Worm (Caenorhabditis elegans) whole organism, midembryonic: Measurements from ENCODE around the gene skr-21.

ENCODE experiments used
- T22C8.4 ChIP-seq: fragments of 200-800 bp; sonication (Bioruptor generic); IDR thresholded peaks from 2 replicates; pipeline ENCODE4 v1.3.6; 2022; ENCODE audit warnings: missing genetic modification characterization, missing compliant biosample characterization
- cog-1 ChIP-seq: sonication (generic microtip); optimal IDR thresholded peaks from 2 replicates; lab custom pipeline; 2016; ENCODE audit warnings: missing genetic modification characterization, missing compliant biosample characterization
- flt-1 ChIP-seq: fragments of 200-800 bp; sonication (Bioruptor generic); IDR thresholded peaks from 2 replicates; pipeline ENCODE4 v1.3.6; 2022; ENCODE audit warnings: missing genetic modification characterization, missing compliant biosample characterization
- klf-2 ChIP-seq: fragments of 200-800 bp; sonication (Bioruptor generic); conservative IDR thresholded peaks from 2 replicates; pipeline ENCODE4 v1.3.6; 2022; ENCODE audit warnings: missing genetic modification reagents, missing genetic modification characterization, missing compliant biosample characterization
- med-1 ChIP-seq: sonication (generic microtip); optimal IDR thresholded peaks from 2 replicates; lab custom pipeline; 2017; ENCODE audit warnings: missing genetic modification characterization, mild to moderate bottlenecking, missing compliant biosample characterization, antibody characterized with exemption, missing genetic modification reagents; ENCODE audit not compliant: insufficient read depth
- ref-1 ChIP-seq: fragments of 200-800 bp; sonication (Bioruptor generic); conservative IDR thresholded peaks from 2 replicates; pipeline ENCODE4 v1.3.6; 2022; ENCODE audit warnings: missing genetic modification reagents, missing genetic modification characterization, missing compliant biosample characterization
- ztf-29 ChIP-seq: fragments of 200-800 bp; sonication (Bioruptor generic); IDR thresholded peaks from 2 replicates; pipeline ENCODE4 v1.3.6; 2022; ENCODE audit warnings: missing genetic modification reagents, missing genetic modification characterization, missing compliant biosample characterization

- TF ChIP-seq klf-2 (GFP tag; lab: Robert Waterston, UW) (no peak), cog-1 (no peak), ztf-29 (GFP tag; lab: Robert Waterston, UW) (no peak), ref-1 (no peak), med-1 (no peak), T22C8.4 (no peak), flt-1 (GFP tag; lab: Robert Waterston, UW) (no peak)
Measured at ce11 chrX:13248265-13248664, 21.8 kb upstream of the skr-21 start, which contains the start of gene K08H2.7.
